Fruit fly (Drosophila melanogaster) whole organism, embryonic: ENCODE results near the gene Jon25Bi.

Source experiments
- Aef1 ChIP-seq: fragments of 200-800 bp; sonication (Bioruptor generic); IDR thresholded peaks from 3 replicates; pipeline ENCODE4 v1.3.6; 2022; ENCODE audit warnings: missing biosample characterization, missing genetic modification characterization
- Antp ChIP-seq: fragments of 200-800 bp; sonication (Bioruptor generic); optimal IDR thresholded peaks from 3 replicates; lab custom pipeline; 2016; ENCODE audit warnings: missing biosample characterization, missing genetic modification characterization
- BEAF-32 ChIP-seq: fragments of 200-800 bp; sonication (Bioruptor generic); optimal IDR thresholded peaks from 3 replicates; lab custom pipeline; 2017; ENCODE audit warnings: missing biosample characterization, missing genetic modification characterization, mild to moderate bottlenecking, moderate library complexity, missing genetic modification reagents
- Bdp1 ChIP-seq: fragments of 200-800 bp; sonication (Bioruptor generic); optimal IDR thresholded peaks from 3 replicates; lab custom pipeline; 2016; ENCODE audit warnings: missing biosample characterization, missing genetic modification characterization
- CG10565 ChIP-seq: fragments of 200-800 bp; sonication (Bioruptor generic); optimal IDR thresholded peaks from 3 replicates; lab custom pipeline; 2016; ENCODE audit warnings: missing biosample characterization, mild to moderate bottlenecking, missing genetic modification characterization
- CG10979 ChIP-seq: fragments of 200-800 bp; sonication (Bioruptor generic); optimal IDR thresholded peaks from 2 replicates; lab custom pipeline; 2018; ENCODE audit warnings: missing biosample characterization, mild to moderate bottlenecking, missing genetic modification characterization, moderate library complexity
- CG12236 ChIP-seq: fragments of 200-800 bp; sonication (Bioruptor generic); optimal IDR thresholded peaks from 2 replicates; lab custom pipeline; 2016; ENCODE audit warnings: missing biosample characterization, missing genetic modification characterization
- CG12769 ChIP-seq: fragments of 200-800 bp; sonication (Bioruptor generic); optimal IDR thresholded peaks from 2 replicates; lab custom pipeline; 2019; ENCODE audit warnings: missing biosample characterization, mild to moderate bottlenecking, missing genetic modification characterization, moderate library complexity
- CG13624 ChIP-seq: fragments of 200-800 bp; sonication (Bioruptor generic); optimal IDR thresholded peaks from 2 replicates; lab custom pipeline; 2016; ENCODE audit warnings: missing biosample characterization, missing genetic modification characterization
- CG1792 ChIP-seq: fragments of 200-800 bp; sonication (Bioruptor generic); optimal IDR thresholded peaks from 2 replicates; lab custom pipeline; 2016; ENCODE audit warnings: missing biosample characterization, missing genetic modification characterization
- CG30403 ChIP-seq: fragments of 200-800 bp; sonication (Bioruptor generic); optimal IDR thresholded peaks from 3 replicates; lab custom pipeline; 2016; ENCODE audit warnings: missing biosample characterization, missing genetic modification characterization
- CG4424 ChIP-seq: fragments of 200-800 bp; sonication (Bioruptor generic); optimal IDR thresholded peaks from 3 replicates; lab custom pipeline; 2016; ENCODE audit warnings: missing biosample characterization, missing genetic modification characterization
- CG4854 ChIP-seq: fragments of 200-800 bp; sonication (Bioruptor generic); optimal IDR thresholded peaks from 2 replicates; lab custom pipeline; 2016; ENCODE audit warnings: missing biosample characterization, missing genetic modification characterization, inconsistent platforms
- CG5180 ChIP-seq: fragments of 200-800 bp; sonication (Bioruptor generic); optimal IDR thresholded peaks from 3 replicates; lab custom pipeline; 2017; ENCODE audit warnings: missing biosample characterization, missing genetic modification characterization, mild to moderate bottlenecking, moderate library complexity, missing genetic modification reagents
- CG7372 ChIP-seq: fragments of 200-800 bp; sonication (Bioruptor generic); IDR thresholded peaks from 2 replicates; pipeline ENCODE4 v1.3.6; 2022; ENCODE audit warnings: missing biosample characterization, missing genetic modification characterization
- CG7556 ChIP-seq: fragments of 200-800 bp; sonication (Bioruptor generic); optimal IDR thresholded peaks from 2 replicates; lab custom pipeline; 2017; ENCODE audit warnings: missing biosample characterization, mild to moderate bottlenecking, missing genetic modification characterization
- CG7786 ChIP-seq: fragments of 200-800 bp; sonication (Bioruptor generic); optimal IDR thresholded peaks from 2 replicates; lab custom pipeline; 2016; ENCODE audit warnings: missing biosample characterization, missing genetic modification characterization
- CG8281 ChIP-seq: fragments of 200-800 bp; sonication (Bioruptor generic); optimal IDR thresholded peaks from 2 replicates; lab custom pipeline; 2018; ENCODE audit warnings: missing biosample characterization, mild to moderate bottlenecking, missing genetic modification characterization, moderate library complexity
- CG8944 ChIP-seq: fragments of 200-800 bp; sonication (Bioruptor generic); optimal IDR thresholded peaks from 3 replicates; lab custom pipeline; 2016; ENCODE audit warnings: missing biosample characterization, missing genetic modification characterization
- CG9727 ChIP-seq: fragments of 200-800 bp; sonication (Bioruptor generic); optimal IDR thresholded peaks from 3 replicates; lab custom pipeline; 2017; ENCODE audit warnings: missing biosample characterization, mild to moderate bottlenecking, missing genetic modification characterization
- CG9876 ChIP-seq: fragments of 200-800 bp; sonication (Bioruptor generic); optimal IDR thresholded peaks from 2 replicates; lab custom pipeline; 2016; ENCODE audit warnings: missing biosample characterization, missing genetic modification characterization
- CrebB ChIP-seq: fragments of 200-800 bp; sonication (Bioruptor generic); optimal IDR thresholded peaks from 3 replicates; lab custom pipeline; 2018; ENCODE audit warnings: missing biosample characterization, mild to moderate bottlenecking, missing genetic modification characterization
- Dbx ChIP-seq: fragments of 200-800 bp; sonication (Bioruptor generic); IDR thresholded peaks from 3 replicates; pipeline ENCODE4 v1.3.6; 2022; ENCODE audit warnings: missing biosample characterization, missing genetic modification characterization
- Deaf1 ChIP-seq: fragments of 200-800 bp; optimal IDR thresholded peaks from 3 replicates; lab custom pipeline; 2019; ENCODE audit warnings: missing biosample characterization, mild to moderate bottlenecking, missing genetic modification characterization, moderate library complexity
- Dfd ChIP-seq, 2 experiments: fragments of >200 bp; optimal IDR thresholded peaks; 2 replicates each; lab custom pipeline; 2017; ENCODE audit warnings: missing biosample characterization in 2 of 2, missing genetic modification characterization in 2 of 2
- Ets97D ChIP-seq: fragments of 200-800 bp; sonication (Bioruptor generic); optimal IDR thresholded peaks from 3 replicates; lab custom pipeline; 2016; ENCODE audit warnings: missing biosample characterization, missing genetic modification characterization
- H15 ChIP-seq: fragments of 200-800 bp; sonication (Bioruptor generic); IDR thresholded peaks from 3 replicates; pipeline ENCODE4 v1.3.6; 2022; ENCODE audit warnings: missing biosample characterization, missing genetic modification characterization
- HmgZ ChIP-seq: fragments of 200-800 bp; sonication (Bioruptor generic); optimal IDR thresholded peaks from 2 replicates; lab custom pipeline; 2018; ENCODE audit warnings: missing biosample characterization, mild to moderate bottlenecking, missing genetic modification characterization
- Hr78 ChIP-seq, 2 experiments: fragments of 200-800 bp in 1 of 2; fragments of >200 bp in 1 of 2; sonication (Bioruptor generic) in 1 of 2; optimal IDR thresholded peaks; 2 replicates each; lab custom pipeline; 2017 to 2019; ENCODE audit warnings: missing biosample characterization in 2 of 2, missing genetic modification characterization in 2 of 2, mild to moderate bottlenecking in 1 of 2, moderate library complexity in 1 of 2
- Nf-YA ChIP-seq: fragments of 200-800 bp; sonication (Bioruptor generic); IDR thresholded peaks from 2 replicates; pipeline ENCODE4 v1.3.6; 2022; ENCODE audit warnings: missing biosample characterization, missing genetic modification characterization
- Ravus ChIP-seq: fragments of 200-800 bp; sonication (Bioruptor generic); IDR thresholded peaks from 2 replicates; pipeline ENCODE4 v1.3.6; 2022; ENCODE audit warnings: missing biosample characterization, missing genetic modification characterization
- Sin3A ChIP-seq: fragments of >200 bp; optimal IDR thresholded peaks from 2 replicates; lab custom pipeline; 2018
- Sox102F ChIP-seq: fragments of 200-800 bp; sonication (Bioruptor generic); optimal IDR thresholded peaks from 2 replicates; lab custom pipeline; 2018; ENCODE audit warnings: missing biosample characterization, mild to moderate bottlenecking, missing genetic modification characterization, moderate library complexity
- Ssrp ChIP-seq: fragments of 200-800 bp; sonication (Bioruptor generic); optimal IDR thresholded peaks from 2 replicates; lab custom pipeline; 2018; ENCODE audit warnings: missing biosample characterization, mild to moderate bottlenecking, missing genetic modification characterization, moderate library complexity
- Trl ChIP-seq, 3 experiments: fragments of >200 bp in 2 of 3; fragments of 200-800 bp in 1 of 3; sonication (Bioruptor generic) in 1 of 3; optimal IDR thresholded peaks; 2 replicates in 1 of 3; 3 replicates in 2 of 3; lab custom pipeline; 2016 to 2017; ENCODE audit warnings: missing biosample characterization in 1 of 3, missing genetic modification characterization in 1 of 3
- ap ChIP-seq: fragments of 200-800 bp; sonication (Bioruptor generic); IDR thresholded peaks from 2 replicates; pipeline ENCODE4 v1.3.6; 2022; ENCODE audit warnings: missing biosample characterization, missing genetic modification characterization
- bigmax ChIP-seq: fragments of 200-800 bp; sonication (Bioruptor generic); optimal IDR thresholded peaks from 2 replicates; lab custom pipeline; 2018; ENCODE audit warnings: missing biosample characterization, mild to moderate bottlenecking, missing genetic modification characterization
- dm ChIP-seq: fragments of 200-800 bp; sonication (Bioruptor generic); optimal IDR thresholded peaks from 3 replicates; lab custom pipeline; 2016; ENCODE audit warnings: missing biosample characterization, missing genetic modification characterization
- ewg ChIP-seq: fragments of 200-800 bp; sonication (Bioruptor generic); optimal IDR thresholded peaks from 3 replicates; lab custom pipeline; 2017; ENCODE audit warnings: mild to moderate bottlenecking, missing biosample characterization, missing genetic modification reagents, missing genetic modification characterization
- gsb ChIP-seq: fragments of 200-800 bp; sonication (Bioruptor generic); IDR thresholded peaks from 2 replicates; pipeline ENCODE4 v1.3.6; 2022; ENCODE audit warnings: missing biosample characterization, missing genetic modification characterization
- jigr1 ChIP-seq: fragments of 200-800 bp; sonication (Bioruptor generic); IDR thresholded peaks from 3 replicates; pipeline ENCODE4 v1.3.6; 2022; ENCODE audit warnings: missing biosample characterization, missing genetic modification characterization
- lbe ChIP-seq: fragments of 200-800 bp; sonication (Bioruptor generic); optimal IDR thresholded peaks from 2 replicates; lab custom pipeline; 2016; ENCODE audit warnings: missing biosample characterization, mild to moderate bottlenecking, missing genetic modification characterization
- lmd ChIP-seq: fragments of 200-800 bp; sonication (Bioruptor generic); IDR thresholded peaks from 2 replicates; pipeline ENCODE4 v1.3.6; 2022; ENCODE audit warnings: missing biosample characterization, missing genetic modification characterization
- phol ChIP-seq: fragments of 200-800 bp; sonication (Bioruptor generic); optimal IDR thresholded peaks from 3 replicates; lab custom pipeline; 2018; ENCODE audit warnings: missing biosample characterization, mild to moderate bottlenecking, missing genetic modification characterization, moderate library complexity
- ranshi ChIP-seq: fragments of 200-800 bp; sonication (Bioruptor generic); IDR thresholded peaks from 2 replicates; pipeline ENCODE4 v1.3.6; 2022; ENCODE audit warnings: missing biosample characterization, missing genetic modification characterization
- ro ChIP-seq: fragments of 200-800 bp; sonication (Bioruptor generic); IDR thresholded peaks from 2 replicates; pipeline ENCODE4 v1.3.6; 2022; ENCODE audit warnings: missing biosample characterization, missing genetic modification characterization
- schlank ChIP-seq: fragments of 200-800 bp; sonication (Bioruptor generic); optimal IDR thresholded peaks from 2 replicates; lab custom pipeline; 2018; ENCODE audit warnings: missing biosample characterization, mild to moderate bottlenecking, missing genetic modification characterization
- seq ChIP-seq: fragments of 200-800 bp; sonication (Bioruptor generic); IDR thresholded peaks from 2 replicates; pipeline ENCODE4 v1.3.6; 2022; ENCODE audit warnings: missing biosample characterization, missing genetic modification characterization
- sisA ChIP-seq: fragments of 200-800 bp; sonication (Bioruptor generic); IDR thresholded peaks from 2 replicates; pipeline ENCODE4 v1.3.6; 2022; ENCODE audit warnings: missing biosample characterization, missing genetic modification characterization
- stc ChIP-seq: fragments of 200-800 bp; sonication (Bioruptor generic); IDR thresholded peaks from 2 replicates; pipeline ENCODE4 v1.3.6; 2022; ENCODE audit warnings: missing biosample characterization, missing genetic modification characterization
- tgo ChIP-seq: fragments of 200-800 bp; sonication (Bioruptor generic); IDR thresholded peaks from 3 replicates; pipeline ENCODE4 v1.3.6; 2022; ENCODE audit warnings: missing biosample characterization, missing genetic modification characterization
- ttk ChIP-seq: fragments of 200-800 bp; sonication (Bioruptor generic); IDR thresholded peaks from 2 replicates; pipeline ENCODE4 v2.1.2; 2022; ENCODE audit warnings: missing biosample characterization, missing genetic modification characterization

Jon25Bi gene

DNA sequence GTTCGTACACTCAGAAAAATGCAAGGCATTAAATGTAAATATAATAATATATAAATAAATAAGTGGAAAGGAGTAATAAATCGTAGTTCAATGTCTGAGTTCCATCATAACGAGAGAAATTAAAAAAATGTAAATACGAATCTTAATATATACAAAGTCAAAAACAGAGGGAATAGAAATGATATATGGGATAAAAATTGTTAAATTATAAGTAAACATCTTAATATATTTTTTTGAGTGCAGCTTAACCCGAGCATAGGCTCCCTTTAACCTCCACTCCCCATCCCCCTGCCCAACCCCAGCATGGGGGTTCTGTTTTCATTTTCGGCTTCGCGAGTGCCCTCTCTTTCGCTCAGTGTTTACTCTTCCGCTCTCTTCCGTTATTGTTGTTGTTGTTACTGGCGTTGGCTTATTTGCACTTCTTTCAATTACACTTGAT is 39.2 kb downstream of the Jon25Bi start (continued):
- TF ChIP-seq CG30403 (GFP tag; lab: Kevin White, UChicago) (no peak), CG10565 (GFP tag; lab: Kevin White, UChicago) (no peak), CG5180 (GFP tag; lab: Kevin White, UChicago) (no peak), dm (GFP tag; lab: Kevin White, UChicago) (no peak), Aef1 (GFP tag; lab: Robert Waterston, UW) (no peak), ro (GFP tag; lab: Robert Waterston, UW) (no peak), Sox102F (GFP tag; lab: Kevin White, UChicago) (peak; percentile 39), BEAF-32 (no peak), Hr78 (GFP tag; optimal IDR thresholded peaks at IDR 0.05; lab: Kevin White, UChicago) (peak in 1 of 2 experiments; percentile 90), seq (no peak), Dbx (GFP tag; lab: Robert Waterston, UW) (no peak), Sin3A (lab: Kevin White, UChicago) (no peak), Nf-YA (0 out of 2 replicates have a peak, but pooled peaks have one; percentile 43), Trl (optimal IDR thresholded peaks at IDR 0.05; lab: Kevin White, UChicago) (no peak), Trl (GFP tag; optimal IDR thresholded peaks at IDR 0.05; lab: Kevin White, UChicago) (no peak), lbe (no peak), stc (GFP tag; lab: Robert Waterston, UW) (no peak), CG8944 (GFP tag; lab: Kevin White, UChicago) (no peak), lmd (GFP tag; lab: Robert Waterston, UW) (peak; percentile 37), Ravus (GFP tag; lab: Robert Waterston, UW) (no peak), Ssrp (tag; lab: Kevin White, UChicago) (peak; percentile 17), CG1792 (no peak), CG7372 (no peak), CG12236 (GFP tag; lab: Kevin White, UChicago) (no peak), jigr1 (no peak), CG10979 (tag; lab: Kevin White, UChicago) (peak; percentile 64), Antp (no peak), phol (tag; lab: Kevin White, UChicago) (peak; percentile 61), CG9727 (peak; percentile 39), CG4424 (GFP tag; lab: Kevin White, UChicago) (peak; percentile 5), ranshi (GFP tag; lab: Robert Waterston, UW) (no peak), tgo (GFP tag; lab: Robert Waterston, UW) (0 out of 3 replicates have a peak, but pooled peaks have one; percentile 31), ewg (GFP tag; lab: Kevin White, UChicago) (no peak), CG8281 (tag; lab: Kevin White, UChicago) (no peak), ttk (GFP tag; lab: Robert Waterston, UW) (no peak), H15 (0 out of 3 replicates have a peak, but pooled peaks have one; percentile 59), CG7786 (GFP tag; lab: Kevin White, UChicago) (no peak), CG13624 (GFP tag; lab: Kevin White, UChicago) (no peak), gsb (no peak), ap (GFP tag; lab: Robert Waterston, UW) (no peak), HmgZ (tag; lab: Kevin White, UChicago) (no peak), CG12769 (no peak), Ets97D (no peak), CG7556 (GFP tag; lab: Kevin White, UChicago) (peak; percentile 40), Dfd (GFP tag; optimal IDR thresholded peaks at IDR 0.05; lab: Kevin White, UChicago) (no peak), CG9876 (GFP tag; lab: Kevin White, UChicago) (no peak), schlank (no peak), CrebB (tag; lab: Kevin White, UChicago) (no peak), CG4854 (GFP tag; lab: Kevin White, UChicago) (no peak), Bdp1 (GFP tag; lab: Kevin White, UChicago) (no peak), Deaf1 (tag; lab: Kevin White, UChicago) (no peak), sisA (GFP tag; lab: Robert Waterston, UW) (no peak), bigmax (GFP tag; lab: Kevin White, UChicago) (no peak)
